Worm (Caenorhabditis elegans): Measurements from ENCODE around the gene sdz-24.

The sdz-24 gene

ce11 chrII:621141-621540 lies 37.3 kb upstream of the sdz-24 start:
- TF ChIP-seq bed-2 (GFP tag; IDR thresholded peaks at IDR 0.05), result no peak
- peak; percentile 49 to 74 for TF ChIP-seq let-607 (tag; optimal IDR thresholded peaks at IDR 0.05)
- peak; percentile 71 for TF ChIP-seq nhr-80 (tag; optimal IDR thresholded peaks at IDR 0.05)
- TF ChIP-seq hmg-1.2 (GFP tag; IDR thresholded peaks at IDR 0.05), result peak; percentile 73; the same call in 1 of the 2 replicates
- no peak for TF ChIP-seq B0336.3 (GFP tag; IDR thresholded peaks at IDR 0.05)
- peak; percentile 68 for TF ChIP-seq pha-4 (tag; optimal IDR thresholded peaks at IDR 0.05)
- peak; percentile 24 for TF ChIP-seq unc-62 (GFP tag; optimal IDR thresholded peaks at IDR 0.05)
- TF ChIP-seq nhr-120 (GFP tag; IDR thresholded peaks at IDR 0.05), result no peak

ce11 chrII:622478-622877 lies 36.0 kb upstream of the sdz-24 start:
- TF ChIP-seq hmg-1.2 (GFP tag; IDR thresholded peaks at IDR 0.05), result peak; percentile 93
- peak; percentile 35 for TF ChIP-seq nhr-80 (tag; optimal IDR thresholded peaks at IDR 0.05)
- TF ChIP-seq F22D6.2 (tag; optimal IDR thresholded peaks at IDR 0.05), result no peak

ce11 chrII:624443-624842 lies 34.0 kb upstream of the sdz-24 start, which contains the start of gene T04B8.5:
T04B8.5 (minus strand) TSS chrII:624543.
- TF ChIP-seq ztf-3 (GFP tag; optimal IDR thresholded peaks at IDR 0.05) (no peak), hsf-1 (GFP tag; IDR thresholded peaks at IDR 0.05) (no peak), ccch-3 (GFP tag; optimal IDR thresholded peaks at IDR 0.05) (no peak), rcor-1 (GFP tag; IDR thresholded peaks at IDR 0.05) (no peak), ztf-6 (GFP tag; IDR thresholded peaks at IDR 0.05) (no peak), mcd-1 (GFP tag; IDR thresholded peaks at IDR 0.05) (no peak), hmg-20 (GFP tag; IDR thresholded peaks at IDR 0.05) (no peak), zfh-2 (GFP tag; conservative IDR thresholded peaks at IDR 0.05) (no peak), sptf-2 (GFP tag; optimal IDR thresholded peaks at IDR 0.05) (no peak), nhr-120 (GFP tag; IDR thresholded peaks at IDR 0.05) (no peak), chd-7 (tag; optimal IDR thresholded peaks at IDR 0.05) (no peak), madf-6 (GFP tag; IDR thresholded peaks at IDR 0.05) (no peak), T26A5.8 (tag; optimal IDR thresholded peaks at IDR 0.05) (no peak), B0019.2 (GFP tag; conservative IDR thresholded peaks at IDR 0.05) (no peak), nfyb-1 (GFP tag; IDR thresholded peaks at IDR 0.05) (no peak)

ce11 chrII:625926-626325 lies 32.5 kb upstream of the sdz-24 start:
- TF ChIP-seq snpc-1.3 (tag; optimal IDR thresholded peaks at IDR 0.05; ENCODE audit: insufficient read depth) (no peak), egrh-3 (GFP tag; IDR thresholded peaks at IDR 0.05) (peak; percentile 20; the same call in 1 of the 2 replicates), K12H6.12 (tag; optimal IDR thresholded peaks at IDR 0.05) (peak; percentile 24), hmg-1.2 (GFP tag; IDR thresholded peaks at IDR 0.05) (peak; percentile 93), zfh-2 (GFP tag; conservative IDR thresholded peaks at IDR 0.05) (peak; percentile 57; the same call in 1 of the 2 replicates), athp-1 (tag; optimal IDR thresholded peaks at IDR 0.05) (no peak)

ce11 chrII:627205-627604 lies 31.3 kb upstream of the sdz-24 start, which contains the start of gene arrd-1:
arrd-1 (plus strand) TSS chrII:627505.
- TF ChIP-seq nfyb-1 (GFP tag; IDR thresholded peaks at IDR 0.05), result no peak
- no peak for TF ChIP-seq mes-4 (tag; optimal IDR thresholded peaks at IDR 0.05)
- TF ChIP-seq C06A6.2 (GFP tag; conservative IDR thresholded peaks at IDR 0.05), result no peak
- no peak for TF ChIP-seq aptf-3 (GFP tag; IDR thresholded peaks at IDR 0.05)
- no peak for TF ChIP-seq ztf-26 (tag; optimal IDR thresholded peaks at IDR 0.05)
- no peak for TF ChIP-seq sea-2 (GFP tag; IDR thresholded peaks at IDR 0.05)
- no peak for TF ChIP-seq Y56A3A.18 (GFP tag; IDR thresholded peaks at IDR 0.05)
- TF ChIP-seq bed-2 (GFP tag; IDR thresholded peaks at IDR 0.05), result no peak
- TF ChIP-seq lsy-27 (tag; optimal IDR thresholded peaks at IDR 0.05; ENCODE audit: borderline replicate concordance, insufficient read depth), result no peak
- no peak for TF ChIP-seq dpff-1 (tag; optimal IDR thresholded peaks at IDR 0.05)
- no peak for TF ChIP-seq let-526 (GFP tag; IDR thresholded peaks at IDR 0.05)
- no peak for TF ChIP-seq K11D2.4 (GFP tag; IDR thresholded peaks at IDR 0.05)
- TF ChIP-seq F33H1.4 (GFP tag; IDR thresholded peaks at IDR 0.05), result no peak
- no peak for TF ChIP-seq ceh-58 (GFP tag; IDR thresholded peaks at IDR 0.05)
- TF ChIP-seq madf-10 (tag; optimal IDR thresholded peaks at IDR 0.05), result no peak
- TF ChIP-seq unc-62 (GFP tag; optimal IDR thresholded peaks at IDR 0.05), result no peak
- TF ChIP-seq xnd-1 (tag; optimal IDR thresholded peaks at IDR 0.05), result no peak
- TF ChIP-seq ets-4 (GFP tag; optimal IDR thresholded peaks at IDR 0.05), result no peak
- no peak for TF ChIP-seq him-1 (tag; optimal IDR thresholded peaks at IDR 0.05)

Measured in whole organism, young adult.